Worm (Caenorhabditis elegans): ENCODE measurements around the gene slc-25A26.

The slc-25A26 gene

DNA sequence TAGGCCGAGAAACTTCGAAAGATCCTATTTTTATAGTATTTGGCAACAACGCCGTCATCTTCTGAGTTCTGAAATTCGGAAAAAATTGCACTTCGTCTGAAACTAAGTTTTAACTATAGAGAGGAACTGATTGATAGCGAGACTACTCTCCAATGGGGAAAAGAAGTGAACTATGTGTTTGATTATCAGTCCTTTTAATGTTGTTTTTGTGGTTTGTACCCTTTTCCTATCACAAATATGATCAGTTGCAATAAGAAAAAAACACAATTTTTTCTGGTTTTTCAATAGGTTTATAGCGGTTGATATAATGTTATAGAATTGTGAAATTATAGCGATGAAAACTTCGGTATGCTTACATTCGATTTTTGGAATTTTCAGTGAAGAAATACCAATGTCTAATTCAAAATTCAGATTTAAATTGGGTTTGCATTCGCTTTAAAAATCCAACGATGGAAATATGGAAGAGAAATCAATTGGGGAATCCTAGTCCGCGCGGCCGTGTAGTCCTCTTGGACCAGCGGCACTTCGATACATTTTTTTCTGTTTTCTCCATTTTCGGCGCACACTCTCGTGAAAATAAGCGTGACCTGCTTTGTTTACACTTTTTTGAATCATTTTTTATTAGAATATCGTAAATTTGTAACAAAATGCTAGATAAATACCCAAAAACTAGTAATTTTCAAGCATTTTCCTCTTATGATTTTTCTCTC lies 43.2 kb downstream of the slc-25A26 start, which contains the start of gene C53B4.3 (continued):
- TF ChIP-seq hlh-11 (tag; optimal IDR thresholded peaks at IDR 0.05) (peak; percentile 44), ctbp-1 (GFP tag; IDR thresholded peaks at IDR 0.05) (0 out of 2 replicates have a peak, but pooled peaks have one; percentile 38), hif-1 (tag; optimal IDR thresholded peaks at IDR 0.05) (peak in 1 of 2 experiments; percentile 77), gei-8 (GFP tag; optimal IDR thresholded peaks at IDR 0.05) (no peak), madf-9 (GFP tag; conservative IDR thresholded peaks at IDR 0.05) (0 out of 2 replicates have a peak, but pooled peaks have one; percentile 42), unc-62 (GFP tag; optimal IDR thresholded peaks at IDR 0.05 in 1 of 2) (no peak), unc-62 (tag; optimal IDR thresholded peaks at IDR 0.05) (no peak), cey-2 (tag; optimal IDR thresholded peaks at IDR 0.05; ENCODE audit: borderline replicate concordance, insufficient read depth) (no peak), lim-7 (GFP tag; IDR thresholded peaks at IDR 0.05) (no peak), F10B5.3 (tag; optimal IDR thresholded peaks at IDR 0.05) (no peak), hlh-30 (tag; optimal IDR thresholded peaks at IDR 0.05; ENCODE audit: insufficient read depth) (peak; percentile 68), mxl-3 (GFP tag; optimal IDR thresholded peaks at IDR 0.05) (peak; percentile 14), daf-8 (GFP tag; IDR thresholded peaks at IDR 0.05) (no peak), Y75B8A.6 (GFP tag; IDR thresholded peaks at IDR 0.05) (no peak), dpl-1 (GFP tag; optimal IDR thresholded peaks at IDR 0.05) (peak; percentile 63), spr-3 (GFP tag; optimal IDR thresholded peaks at IDR 0.05) (no peak), T26A8.4 (GFP tag; IDR thresholded peaks at IDR 0.05) (no peak), mep-1 (tag; optimal IDR thresholded peaks at IDR 0.05) (peak; percentile 49), dmd-8 (GFP tag; IDR thresholded peaks at IDR 0.05) (no peak), dmd-6 (GFP tag; IDR thresholded peaks at IDR 0.05) (peak; percentile 64), attf-4 (tag; optimal IDR thresholded peaks at IDR 0.05) (no peak), madf-5 (GFP tag; IDR thresholded peaks at IDR 0.05) (no peak), ceh-32 (tag; optimal IDR thresholded peaks at IDR 0.05; ENCODE audit: poor library complexity) (no peak), sdz-12 (GFP tag; optimal IDR thresholded peaks at IDR 0.05) (no peak), lir-3 (tag; optimal IDR thresholded peaks at IDR 0.05) (no peak), nhr-111 (GFP tag; optimal IDR thresholded peaks at IDR 0.05) (no peak), nhr-77 (tag; optimal IDR thresholded peaks at IDR 0.05) (no peak), jun-1 (tag; optimal IDR thresholded peaks at IDR 0.05) (no peak), ztf-11 (tag; optimal IDR thresholded peaks at IDR 0.05) (no peak), pqm-1 (tag; optimal IDR thresholded peaks at IDR 0.05) (peak; percentile 73), nhr-76 (tag; optimal IDR thresholded peaks at IDR 0.05) (no peak), Y48G9A.11 (GFP tag; IDR thresholded peaks at IDR 0.05) (peak; percentile 78), ama-1 (optimal IDR thresholded peaks at IDR 0.05) (no peak), nhr-6 (tag; optimal IDR thresholded peaks at IDR 0.05) (no peak), pha-4 (GFP tag; IDR thresholded peaks at IDR 0.05) (no peak), pha-4 (tag; optimal IDR thresholded peaks at IDR 0.05) (peak; percentile 48), T20F7.1 (GFP tag; optimal IDR thresholded peaks at IDR 0.05) (peak; percentile 56), saeg-2 (GFP tag; IDR thresholded peaks at IDR 0.05) (no peak), zip-2 (tag; optimal IDR thresholded peaks at IDR 0.05) (no peak), lin-39 (tag; optimal IDR thresholded peaks at IDR 0.05) (no peak), F26F4.8 (GFP tag; conservative IDR thresholded peaks at IDR 0.05) (no peak), ceh-62 (tag; optimal IDR thresholded peaks at IDR 0.05) (no peak), zfp-2 (tag; optimal IDR thresholded peaks at IDR 0.05) (no peak), lin-15B (tag; optimal IDR thresholded peaks at IDR 0.05) (no peak), daf-16 (GFP tag; optimal IDR thresholded peaks at IDR 0.05) (no peak), daf-16 (tag; optimal IDR thresholded peaks at IDR 0.05) (peak; percentile 42), nhr-48 (tag; optimal IDR thresholded peaks at IDR 0.05) (peak; percentile 49), arid-1 (GFP tag; conservative IDR thresholded peaks at IDR 0.05) (no peak), nhr-10 (tag; optimal IDR thresholded peaks at IDR 0.05) (no peak), dmd-9 (GFP tag; IDR thresholded peaks at IDR 0.05) (peak; percentile 91), F37D6.2 (tag; optimal IDR thresholded peaks at IDR 0.05) (no peak)
